Worm (Caenorhabditis elegans) whole organism, midembryonic: ENCODE measurements around the gene mxl-3.

ENCODE experiments used
- T22C8.4 ChIP-seq: fragments of 200-800 bp; sonication (Bioruptor generic); IDR thresholded peaks from 2 replicates; pipeline ENCODE4 v1.3.6; 2022; ENCODE audit warnings: missing genetic modification characterization, missing compliant biosample characterization
- cog-1 ChIP-seq: sonication (generic microtip); optimal IDR thresholded peaks from 2 replicates; lab custom pipeline; 2016; ENCODE audit warnings: missing genetic modification characterization, missing compliant biosample characterization
- flt-1 ChIP-seq: fragments of 200-800 bp; sonication (Bioruptor generic); IDR thresholded peaks from 2 replicates; pipeline ENCODE4 v1.3.6; 2022; ENCODE audit warnings: missing genetic modification characterization, missing compliant biosample characterization
- klf-2 ChIP-seq: fragments of 200-800 bp; sonication (Bioruptor generic); conservative IDR thresholded peaks from 2 replicates; pipeline ENCODE4 v1.3.6; 2022; ENCODE audit warnings: missing genetic modification reagents, missing genetic modification characterization, missing compliant biosample characterization
- med-1 ChIP-seq: sonication (generic microtip); optimal IDR thresholded peaks from 2 replicates; lab custom pipeline; 2017; ENCODE audit warnings: missing genetic modification characterization, mild to moderate bottlenecking, missing compliant biosample characterization, antibody characterized with exemption, missing genetic modification reagents; ENCODE audit not compliant: insufficient read depth
- ref-1 ChIP-seq: fragments of 200-800 bp; sonication (Bioruptor generic); conservative IDR thresholded peaks from 2 replicates; pipeline ENCODE4 v1.3.6; 2022; ENCODE audit warnings: missing genetic modification reagents, missing genetic modification characterization, missing compliant biosample characterization
- tab-1 ChIP-seq: fragments of 200-800 bp; sonication (Bioruptor generic); IDR thresholded peaks from 2 replicates; pipeline ENCODE4 v1.3.6; 2022; ENCODE audit warnings: missing genetic modification characterization, missing compliant biosample characterization
- ztf-23 ChIP-seq: fragments of 200-800 bp; sonication (Bioruptor generic); IDR thresholded peaks from 2 replicates; pipeline ENCODE4 v1.3.6; 2022; ENCODE audit warnings: missing genetic modification reagents, missing genetic modification characterization, missing compliant biosample characterization
- ztf-29 ChIP-seq: fragments of 200-800 bp; sonication (Bioruptor generic); IDR thresholded peaks from 2 replicates; pipeline ENCODE4 v1.3.6; 2022; ENCODE audit warnings: missing genetic modification reagents, missing genetic modification characterization, missing compliant biosample characterization

Gene mxl-3

ce11 chrX:13347251-13347650, 3.4 kb downstream of the mxl-3 start:
- TF ChIP-seq cog-1: no peak
- no peak for TF ChIP-seq ref-1 (GFP tag; lab: Robert Waterston, UW)
- no peak for TF ChIP-seq flt-1 (GFP tag; lab: Robert Waterston, UW)
- TF ChIP-seq ztf-23 (GFP tag; lab: Robert Waterston, UW): no peak
- no peak for TF ChIP-seq klf-2 (GFP tag; lab: Robert Waterston, UW)
- no peak for TF ChIP-seq T22C8.4 (GFP tag; lab: Robert Waterston, UW)
- TF ChIP-seq ztf-29 (GFP tag; lab: Robert Waterston, UW): no peak
- no peak for TF ChIP-seq tab-1 (GFP tag; lab: Robert Waterston, UW)
- no peak for TF ChIP-seq med-1 (GFP tag; lab: Kevin White, UChicago)

- TF ChIP-seq ztf-29 (GFP tag; lab: Robert Waterston, UW) (no peak), tab-1 (GFP tag; lab: Robert Waterston, UW) (no peak), klf-2 (GFP tag; lab: Robert Waterston, UW) (no peak), ref-1 (GFP tag; lab: Robert Waterston, UW) (no peak), flt-1 (GFP tag; lab: Robert Waterston, UW) (no peak), cog-1 (no peak), T22C8.4 (GFP tag; lab: Robert Waterston, UW) (no peak), med-1 (GFP tag; lab: Kevin White, UChicago) (no peak), ztf-23 (GFP tag; lab: Robert Waterston, UW) (no peak)
Measured at ce11 chrX:13341853-13342252, 8.8 kb downstream of the mxl-3 start.

DNA sequence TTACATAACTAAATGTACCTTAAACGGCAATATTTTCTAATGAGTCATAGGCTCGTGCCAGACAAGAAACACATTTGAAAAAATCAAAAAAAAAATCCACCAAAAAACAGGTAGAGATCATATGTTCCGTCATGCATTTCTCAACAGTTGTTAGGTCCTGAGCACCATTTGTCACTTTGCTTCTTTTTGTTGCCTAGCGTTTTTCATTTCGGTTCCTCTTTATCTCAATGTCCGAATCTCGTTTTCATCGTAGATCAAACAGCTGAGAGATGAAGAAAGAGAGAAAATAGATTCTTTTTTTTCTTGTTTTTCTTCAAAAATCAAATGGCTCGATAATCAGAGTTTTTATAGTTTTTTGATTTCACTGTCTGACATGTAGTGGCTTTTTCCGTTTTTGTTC, 9.6 kb downstream of the mxl-3 start:
- TF ChIP-seq tab-1 (GFP tag; lab: Robert Waterston, UW) (no peak), flt-1 (GFP tag; lab: Robert Waterston, UW) (no peak), med-1 (GFP tag; lab: Kevin White, UChicago) (no peak), klf-2 (GFP tag; lab: Robert Waterston, UW) (no peak)

DNA sequence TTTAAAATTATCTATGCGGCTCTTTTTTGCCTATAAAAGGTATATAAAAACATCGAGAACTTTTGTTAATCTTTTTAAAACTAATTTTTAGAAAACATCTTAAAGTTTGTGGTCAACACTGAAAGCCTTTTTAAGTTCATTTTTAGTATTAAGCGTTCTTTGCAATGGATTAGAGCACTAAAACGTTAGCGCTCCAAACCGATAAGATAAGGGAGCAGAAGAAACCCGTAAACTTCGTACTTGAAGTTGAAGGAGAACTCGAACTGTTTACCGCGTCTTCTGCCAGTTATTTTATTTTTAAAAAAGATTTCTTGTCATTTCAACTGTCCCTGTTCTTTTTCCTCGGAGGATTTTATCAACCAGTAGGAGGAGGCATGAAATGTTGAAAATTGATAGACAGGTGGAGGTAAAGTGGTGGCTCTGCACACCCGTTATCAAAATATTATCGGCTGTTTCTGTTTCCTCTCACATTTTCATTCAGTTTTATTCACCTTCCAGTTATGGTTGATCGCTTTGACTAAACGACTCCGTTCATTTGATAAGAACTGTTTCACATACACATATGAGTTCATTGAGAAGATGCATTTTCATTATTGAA, 11.5 kb downstream of the mxl-3 start:
- TF ChIP-seq ztf-29 (GFP tag; lab: Robert Waterston, UW) (no peak), ref-1 (GFP tag; lab: Robert Waterston, UW) (no peak), flt-1 (GFP tag; lab: Robert Waterston, UW) (no peak), ztf-23 (GFP tag; lab: Robert Waterston, UW) (no peak), cog-1 (no peak), med-1 (GFP tag; lab: Kevin White, UChicago) (no peak), klf-2 (GFP tag; lab: Robert Waterston, UW) (no peak), tab-1 (GFP tag; lab: Robert Waterston, UW) (no peak), T22C8.4 (GFP tag; lab: Robert Waterston, UW) (no peak)

ce11 chrX:13337728-13338127, 12.9 kb downstream of the mxl-3 start, which contains the start of gene ptr-24:
Gene ptr-24 (plus strand): TSS chrX:13338028.
- TF ChIP-seq cog-1: no peak
- TF ChIP-seq ztf-29 (GFP tag; lab: Robert Waterston, UW): no peak
- no peak for TF ChIP-seq T22C8.4 (GFP tag; lab: Robert Waterston, UW)

- TF ChIP-seq ztf-29 (GFP tag; lab: Robert Waterston, UW) (no peak), T22C8.4 (GFP tag; lab: Robert Waterston, UW) (no peak), flt-1 (GFP tag; lab: Robert Waterston, UW) (no peak), ztf-23 (GFP tag; lab: Robert Waterston, UW) (no peak), med-1 (GFP tag; lab: Kevin White, UChicago) (no peak), cog-1 (no peak), tab-1 (GFP tag; lab: Robert Waterston, UW) (no peak), ref-1 (GFP tag; lab: Robert Waterston, UW) (no peak), klf-2 (GFP tag; lab: Robert Waterston, UW) (no peak)
Measured at ce11 chrX:13337000-13337399, 13.6 kb downstream of the mxl-3 start.

DNA sequence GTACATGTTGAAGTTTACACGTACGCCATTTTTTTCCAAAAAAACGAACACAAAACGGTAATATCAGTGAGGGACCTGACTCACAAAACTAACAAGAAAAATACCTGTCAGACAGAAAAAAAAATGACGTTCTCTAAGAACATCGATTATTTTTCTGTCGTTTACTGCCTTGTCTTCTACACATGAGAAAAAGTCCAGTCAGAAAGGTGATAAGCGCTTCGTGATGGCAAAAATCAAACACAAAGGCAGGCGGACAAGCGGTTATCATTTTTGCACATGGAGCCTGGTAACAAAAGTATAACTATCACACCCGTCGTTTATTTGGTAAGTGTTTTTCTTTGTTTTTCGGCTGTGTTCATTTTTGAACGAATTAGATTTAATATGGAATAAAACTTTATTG, 16.8 kb downstream of the mxl-3 start, which contains the start of gene F46G10.4:
TSS of gene F46G10.4 (plus strand) at position 212 of the 400 bp plus-strand sequence.
- TF ChIP-seq ztf-23 (GFP tag; lab: Robert Waterston, UW) (no peak), tab-1 (GFP tag; lab: Robert Waterston, UW) (no peak), ref-1 (GFP tag; lab: Robert Waterston, UW) (no peak), flt-1 (GFP tag; lab: Robert Waterston, UW) (no peak), cog-1 (no peak), T22C8.4 (GFP tag; lab: Robert Waterston, UW) (no peak), ztf-29 (GFP tag; lab: Robert Waterston, UW) (no peak), klf-2 (GFP tag; lab: Robert Waterston, UW) (no peak), med-1 (GFP tag; lab: Kevin White, UChicago) (no peak)

DNA sequence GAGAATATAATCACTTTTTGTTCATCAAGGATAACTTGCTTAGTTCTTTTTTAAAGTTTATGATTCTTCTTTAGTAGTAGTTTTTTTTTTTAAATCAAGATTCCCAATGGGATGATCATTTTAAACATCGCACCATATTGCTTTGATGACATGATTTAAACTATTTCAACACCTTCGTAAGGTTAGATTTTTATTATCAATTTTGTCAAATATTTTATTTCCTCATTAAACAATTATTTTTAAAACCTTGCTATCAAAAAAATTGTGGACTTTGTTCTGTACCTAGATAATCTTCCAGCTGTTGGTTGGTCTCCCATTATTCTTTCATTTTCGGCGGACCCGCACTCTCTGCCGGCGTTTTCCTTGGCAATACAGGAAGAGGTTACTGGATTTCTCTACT, 19.2 kb downstream of the mxl-3 start, which contains the start of gene sir-2.3:
TSS of gene sir-2.3 (plus strand) at position 301 of the 400 bp plus-strand sequence.
- no peak for TF ChIP-seq ztf-29 (GFP tag; lab: Robert Waterston, UW)
- TF ChIP-seq ref-1 (GFP tag; lab: Robert Waterston, UW): no peak
- no peak for TF ChIP-seq T22C8.4 (GFP tag; lab: Robert Waterston, UW)
- no peak for TF ChIP-seq ztf-23 (GFP tag; lab: Robert Waterston, UW)
- no peak for TF ChIP-seq flt-1 (GFP tag; lab: Robert Waterston, UW)
- no peak for TF ChIP-seq tab-1 (GFP tag; lab: Robert Waterston, UW)
- no peak for TF ChIP-seq med-1 (GFP tag; lab: Kevin White, UChicago)

DNA sequence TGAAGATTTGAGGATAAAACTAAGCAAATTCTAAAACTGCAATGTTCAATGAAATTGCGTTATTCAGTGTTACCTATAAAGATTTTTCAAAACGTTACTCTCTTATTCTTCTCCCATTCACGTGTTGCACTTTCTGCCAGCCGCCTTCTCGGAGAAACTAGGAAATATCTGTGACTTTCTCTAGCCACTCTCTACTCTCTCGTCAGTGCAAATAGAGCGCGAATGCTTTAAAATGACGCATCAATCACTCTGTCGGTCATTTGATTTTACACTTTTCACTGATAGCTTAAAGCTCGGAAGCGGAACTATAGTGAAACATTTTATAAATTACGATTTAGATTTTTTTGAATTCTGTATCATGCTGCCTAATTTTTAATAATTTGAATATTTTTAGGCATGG, 21.7 kb downstream of the mxl-3 start:
- TF ChIP-seq flt-1 (GFP tag; lab: Robert Waterston, UW) (no peak), ztf-23 (GFP tag; lab: Robert Waterston, UW) (no peak), cog-1 (no peak), klf-2 (GFP tag; lab: Robert Waterston, UW) (no peak), med-1 (GFP tag; lab: Kevin White, UChicago) (no peak), T22C8.4 (GFP tag; lab: Robert Waterston, UW) (no peak), ref-1 (GFP tag; lab: Robert Waterston, UW) (no peak), tab-1 (GFP tag; lab: Robert Waterston, UW) (no peak), ztf-29 (GFP tag; lab: Robert Waterston, UW) (no peak)
